Fruit fly (Drosophila melanogaster) whole organism, prepupa: ENCODE data around the gene CG14282.

Source experiments
- Blimp-1 ChIP-seq: fragments of 200-800 bp; sonication (Bioruptor generic); optimal IDR thresholded peaks from 3 replicates; lab custom pipeline; 2017; ENCODE audit warnings: missing biosample characterization, missing genetic modification characterization, mild to moderate bottlenecking, moderate library complexity, missing genetic modification reagents
- CG10631 ChIP-seq: fragments of 200-800 bp; sonication (Bioruptor generic); optimal IDR thresholded peaks from 2 replicates; lab custom pipeline; 2016; ENCODE audit warnings: missing biosample characterization, missing genetic modification characterization
- CG10669 ChIP-seq: fragments of 200-800 bp; sonication (Bioruptor generic); optimal IDR thresholded peaks from 3 replicates; lab custom pipeline; 2018; ENCODE audit warnings: missing biosample characterization, mild to moderate bottlenecking, missing genetic modification characterization, moderate library complexity
- CG11902 ChIP-seq: fragments of 200-800 bp; sonication (Bioruptor generic); optimal IDR thresholded peaks from 3 replicates; lab custom pipeline; 2016; ENCODE audit warnings: missing biosample characterization, missing genetic modification characterization
- CG15336 ChIP-seq: fragments of 200-800 bp; sonication (Bioruptor generic); IDR thresholded peaks from 2 replicates; pipeline ENCODE4 v1.3.6; 2022; ENCODE audit warnings: missing biosample characterization, missing genetic modification characterization
- CG1621 ChIP-seq: fragments of 200-800 bp; sonication (Bioruptor generic); optimal IDR thresholded peaks from 3 replicates; lab custom pipeline; 2018; ENCODE audit warnings: missing biosample characterization, mild to moderate bottlenecking, missing genetic modification characterization
- CG16779 ChIP-seq: fragments of 200-800 bp; sonication (Bioruptor generic); optimal IDR thresholded peaks from 3 replicates; lab custom pipeline; 2017; ENCODE audit warnings: missing biosample characterization, mild to moderate bottlenecking, missing genetic modification characterization
- CG3032 ChIP-seq: fragments of 200-800 bp; optimal IDR thresholded peaks from 2 replicates; lab custom pipeline; 2019; ENCODE audit warnings: missing biosample characterization, mild to moderate bottlenecking, missing genetic modification characterization, moderate library complexity
- CG32006 ChIP-seq: fragments of 200-800 bp; sonication (Bioruptor generic); optimal IDR thresholded peaks from 3 replicates; lab custom pipeline; 2017; ENCODE audit warnings: missing biosample characterization, mild to moderate bottlenecking, missing genetic modification characterization
- CG34406 ChIP-seq: fragments of 200-800 bp; sonication (Bioruptor generic); optimal IDR thresholded peaks from 3 replicates; lab custom pipeline; 2016; ENCODE audit warnings: missing biosample characterization, missing genetic modification characterization
- CG3919 ChIP-seq: fragments of 200-800 bp; sonication (Bioruptor generic); optimal IDR thresholded peaks from 3 replicates; lab custom pipeline; 2016; ENCODE audit warnings: missing biosample characterization, missing genetic modification characterization
- CG4318 ChIP-seq: fragments of 200-800 bp; sonication (Bioruptor generic); optimal IDR thresholded peaks from 3 replicates; lab custom pipeline; 2017; ENCODE audit warnings: missing biosample characterization, mild to moderate bottlenecking, missing genetic modification characterization
- CG6163 ChIP-seq: fragments of 200-800 bp; sonication (Bioruptor generic); IDR thresholded peaks from 3 replicates; pipeline ENCODE4 v1.3.6; 2022; ENCODE audit warnings: missing biosample characterization, missing genetic modification characterization
- CG6276 ChIP-seq: fragments of 200-800 bp; sonication (Bioruptor generic); optimal IDR thresholded peaks from 2 replicates; lab custom pipeline; 2017; ENCODE audit warnings: missing biosample characterization, mild to moderate bottlenecking, missing genetic modification characterization
- CG6792 ChIP-seq: fragments of 200-800 bp; sonication (Bioruptor generic); optimal IDR thresholded peaks from 3 replicates; lab custom pipeline; 2016; ENCODE audit warnings: missing biosample characterization, missing genetic modification characterization
- CG6808 ChIP-seq: fragments of 200-800 bp; sonication (Bioruptor generic); optimal IDR thresholded peaks from 3 replicates; lab custom pipeline; 2017; ENCODE audit warnings: missing biosample characterization, missing genetic modification characterization, mild to moderate bottlenecking, moderate library complexity, missing genetic modification reagents
- CG6854 ChIP-seq: fragments of 200-800 bp; sonication (Bioruptor generic); optimal IDR thresholded peaks from 2 replicates; lab custom pipeline; 2017; ENCODE audit warnings: missing biosample characterization, mild to moderate bottlenecking, missing genetic modification characterization
- CG7368 ChIP-seq: fragments of 200-800 bp; sonication (Bioruptor generic); optimal IDR thresholded peaks from 3 replicates; lab custom pipeline; 2016; ENCODE audit warnings: missing biosample characterization, missing genetic modification characterization
- CG8319 ChIP-seq: fragments of 200-800 bp; sonication (Bioruptor generic); optimal IDR thresholded peaks from 3 replicates; lab custom pipeline; 2016; ENCODE audit warnings: missing biosample characterization, missing genetic modification characterization
- CG8632 ChIP-seq: fragments of 200-800 bp; sonication (Bioruptor generic); optimal IDR thresholded peaks from 3 replicates; lab custom pipeline; 2016; ENCODE audit warnings: missing biosample characterization, missing genetic modification characterization
- Eip75B ChIP-seq: fragments of 200-800 bp; sonication (Bioruptor generic); optimal IDR thresholded peaks from 3 replicates; lab custom pipeline; 2016; ENCODE audit warnings: missing biosample characterization, missing genetic modification characterization
- Eip78C ChIP-seq: fragments of 200-800 bp; sonication (Bioruptor generic); peaks from one replicate; lab custom pipeline; 2016; ENCODE audit warnings: missing biosample characterization, missing genetic modification characterization
- Eip93F ChIP-seq: fragments of 200-800 bp; sonication (Bioruptor generic); optimal IDR thresholded peaks from 2 replicates; lab custom pipeline; 2016; ENCODE audit warnings: missing biosample characterization, mild to moderate bottlenecking, missing genetic modification characterization
- Ets21C ChIP-seq: fragments of 200-800 bp; sonication (Bioruptor generic); optimal IDR thresholded peaks from 3 replicates; lab custom pipeline; 2016; ENCODE audit warnings: missing biosample characterization, missing genetic modification characterization
- Ets96B ChIP-seq: fragments of 200-800 bp; optimal IDR thresholded peaks from 2 replicates; lab custom pipeline; 2019; ENCODE audit warnings: missing biosample characterization, mild to moderate bottlenecking, missing genetic modification characterization, moderate library complexity
- Gug ChIP-seq: fragments of 200-800 bp; sonication (Bioruptor generic); IDR thresholded peaks from 2 replicates; pipeline ENCODE4 v1.3.6; 2022; ENCODE audit warnings: missing biosample characterization, missing genetic modification characterization
- Hr38 ChIP-seq: sonication (Bioruptor generic); optimal IDR thresholded peaks from 2 replicates; lab custom pipeline; 2016; ENCODE audit warnings: missing biosample characterization, missing genetic modification characterization
- Hr39 ChIP-seq: fragments of 200-800 bp; sonication (Bioruptor generic); optimal IDR thresholded peaks from 2 replicates; lab custom pipeline; 2016; ENCODE audit warnings: missing biosample characterization, missing genetic modification characterization
- Hr4 ChIP-seq: fragments of 200-800 bp; sonication (Bioruptor generic); optimal IDR thresholded peaks from 3 replicates; lab custom pipeline; 2016; ENCODE audit warnings: missing biosample characterization, missing genetic modification characterization
- Lpt ChIP-seq: fragments of 200-800 bp; sonication (Bioruptor generic); optimal IDR thresholded peaks from 3 replicates; lab custom pipeline; 2016; ENCODE audit warnings: missing biosample characterization, missing genetic modification characterization
- Met ChIP-seq: fragments of 200-800 bp; sonication (Bioruptor generic); optimal IDR thresholded peaks from 3 replicates; lab custom pipeline; 2016; ENCODE audit warnings: missing biosample characterization, missing genetic modification characterization
- OdsH ChIP-seq: fragments of 200-800 bp; sonication (Bioruptor generic); optimal IDR thresholded peaks from 3 replicates; lab custom pipeline; 2016; ENCODE audit warnings: missing biosample characterization, missing genetic modification characterization
- Sox102F ChIP-seq: fragments of 200-800 bp; sonication (Bioruptor generic); optimal IDR thresholded peaks from 2 replicates; lab custom pipeline; 2016; ENCODE audit warnings: missing biosample characterization, mild to moderate bottlenecking, missing genetic modification characterization
- Sox14 ChIP-seq: fragments of 200-800 bp; sonication (Bioruptor generic); optimal IDR thresholded peaks from 3 replicates; lab custom pipeline; 2016; ENCODE audit warnings: missing biosample characterization, missing genetic modification characterization
- Sox15 ChIP-seq: fragments of 200-800 bp; sonication (Bioruptor generic); optimal IDR thresholded peaks from 3 replicates; lab custom pipeline; 2016; ENCODE audit warnings: missing biosample characterization, missing genetic modification characterization
- achi ChIP-seq: fragments of 200-800 bp; sonication (Bioruptor generic); optimal IDR thresholded peaks from 3 replicates; lab custom pipeline; 2016; ENCODE audit warnings: missing biosample characterization, missing genetic modification characterization
- acj6 ChIP-seq: fragments of 200-800 bp; sonication (Bioruptor generic); optimal IDR thresholded peaks from 3 replicates; lab custom pipeline; 2016; ENCODE audit warnings: missing biosample characterization, missing genetic modification characterization
- dac ChIP-seq: fragments of 200-800 bp; sonication (Bioruptor generic); optimal IDR thresholded peaks from 2 replicates; lab custom pipeline; 2017; ENCODE audit warnings: missing biosample characterization, mild to moderate bottlenecking, missing genetic modification characterization
- dsx ChIP-seq: fragments of 200-800 bp; optimal IDR thresholded peaks from 3 replicates; lab custom pipeline; 2019; ENCODE audit warnings: missing biosample characterization, mild to moderate bottlenecking, missing genetic modification characterization, moderate library complexity; ENCODE audit not compliant: poor library complexity, severe bottlenecking
- fd59A ChIP-seq: fragments of 200-800 bp; sonication (Bioruptor generic); optimal IDR thresholded peaks from 2 replicates; lab custom pipeline; 2017; ENCODE audit warnings: missing biosample characterization, mild to moderate bottlenecking, missing genetic modification characterization, missing genetic modification reagents
- fkh ChIP-seq: fragments of 200-800 bp; sonication (Bioruptor generic); optimal IDR thresholded peaks from 3 replicates; lab custom pipeline; 2017; ENCODE audit warnings: missing biosample characterization, mild to moderate bottlenecking, missing genetic modification characterization, moderate library complexity
- net ChIP-seq: fragments of 200-800 bp; sonication (Bioruptor generic); optimal IDR thresholded peaks from 3 replicates; lab custom pipeline; 2016; ENCODE audit warnings: missing biosample characterization, missing genetic modification characterization
- pdm3 ChIP-seq: fragments of 200-800 bp; sonication (Bioruptor generic); optimal IDR thresholded peaks from 3 replicates; lab custom pipeline; 2016; ENCODE audit warnings: missing biosample characterization, missing genetic modification characterization
- spab ChIP-seq: fragments of 200-800 bp; sonication (Bioruptor generic); optimal IDR thresholded peaks from 2 replicates; lab custom pipeline; 2017; ENCODE audit warnings: missing biosample characterization, mild to moderate bottlenecking, missing genetic modification characterization, missing genetic modification reagents
- ss ChIP-seq, 2 experiments: fragments of 200-800 bp; sonication (Bioruptor generic); optimal IDR thresholded peaks; 2 replicates in 1 of 2; 3 replicates in 1 of 2; lab custom pipeline; 2017 to 2018; ENCODE audit warnings: mild to moderate bottlenecking in 2 of 2, missing biosample characterization in 2 of 2, missing genetic modification characterization in 2 of 2, moderate library complexity in 1 of 2
- svp ChIP-seq: fragments of 200-800 bp; sonication (Bioruptor generic); peaks from one replicate; lab custom pipeline; 2016; ENCODE audit warnings: missing biosample characterization, missing genetic modification characterization
- vri ChIP-seq: fragments of 200-800 bp; sonication (Bioruptor generic); optimal IDR thresholded peaks from 3 replicates; lab custom pipeline; 2016; ENCODE audit warnings: missing biosample characterization, mild to moderate bottlenecking, missing genetic modification characterization

Gene CG14282

DNA sequence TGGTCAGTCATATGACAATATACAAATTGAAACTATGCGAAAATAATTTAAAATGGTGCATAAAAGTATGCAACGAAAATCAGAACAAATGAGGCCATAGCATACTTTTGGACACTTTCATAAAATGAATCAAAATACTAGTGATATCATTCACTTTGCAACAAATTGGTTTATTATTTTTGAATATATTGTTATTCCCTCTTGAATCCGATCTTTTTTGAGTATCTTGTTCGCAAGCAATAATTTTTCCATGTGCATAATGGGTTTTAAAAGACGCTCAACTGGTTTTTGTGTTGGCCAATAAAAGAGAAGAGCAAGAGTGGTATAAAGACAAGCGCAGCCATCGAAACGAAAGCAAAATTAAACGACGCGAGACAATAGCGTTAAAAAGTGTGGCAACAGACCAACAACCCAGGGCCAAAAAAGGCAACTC, 10.9 kb downstream of the CG14282 start (continued):
- TF ChIP-seq Gug (no peak), Sox15 (GFP tag; lab: Kevin White, UChicago) (peak; percentile 74), Eip93F (GFP tag; lab: Kevin White, UChicago) (no peak), CG15336 (peak; percentile 74), Eip75B (GFP tag; lab: Kevin White, UChicago) (peak; percentile 72), CG8632 (peak; percentile 76), Blimp-1 (GFP tag; lab: Kevin White, UChicago) (peak; percentile 78), Hr39 (GFP tag; lab: Kevin White, UChicago) (peak; percentile 84), dac (peak; percentile 58), Ets96B (tag; lab: Kevin White, UChicago) (peak; percentile 64), Hr4 (GFP tag; lab: Kevin White, UChicago) (peak; percentile 88), svp (GFP tag; lab: Kevin White, UChicago) (peak; percentile 83), ss (GFP tag; optimal IDR thresholded peaks at IDR 0.05; lab: Kevin White, UChicago) (peak in 1 of 2 experiments; percentile 82), Hr38 (GFP tag; lab: Kevin White, UChicago) (no peak), net (GFP tag; lab: Kevin White, UChicago) (peak; percentile 84), CG6163 (no peak), CG1621 (tag; lab: Kevin White, UChicago) (peak; percentile 68), pdm3 (peak; percentile 86), CG16779 (tag; lab: Kevin White, UChicago) (peak; percentile 55), Eip78C (GFP tag; lab: Kevin White, UChicago) (peak; percentile 90)

DNA sequence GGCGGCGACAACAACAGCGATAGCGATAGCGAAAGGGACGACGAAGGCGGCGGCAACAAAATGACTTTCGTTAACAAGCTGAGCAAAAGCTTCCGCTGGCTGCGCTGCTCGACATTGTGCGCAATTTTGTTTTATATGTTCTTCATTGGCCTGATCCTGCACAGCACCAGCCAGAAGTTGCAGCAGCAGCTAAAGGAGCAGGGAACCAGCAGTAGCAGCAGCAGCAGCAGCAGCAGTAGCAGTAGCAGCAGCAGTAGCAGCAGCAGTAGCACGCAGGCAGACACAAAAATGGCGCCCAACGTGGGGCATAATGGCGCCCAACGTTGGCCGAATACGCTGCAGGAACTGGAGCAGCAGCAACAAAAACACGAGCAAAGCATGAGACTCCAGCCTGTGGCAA, 13.2 kb downstream of the CG14282 start:
- no peak for TF ChIP-seq Eip75B (GFP tag; lab: Kevin White, UChicago)
- TF ChIP-seq CG7368, result no peak
- TF ChIP-seq CG11902 (GFP tag; lab: Kevin White, UChicago), result no peak
- no peak for TF ChIP-seq CG6808 (GFP tag; lab: Kevin White, UChicago)
- no peak for TF ChIP-seq dsx (GFP tag; lab: Kevin White, UChicago)
- no peak for TF ChIP-seq Blimp-1 (GFP tag; lab: Kevin White, UChicago)
- TF ChIP-seq Eip78C (GFP tag; lab: Kevin White, UChicago), result no peak
- no peak for TF ChIP-seq Met (GFP tag; lab: Kevin White, UChicago)
- TF ChIP-seq CG6854, result no peak
- TF ChIP-seq Sox102F, result no peak
- no peak for TF ChIP-seq CG8632
- no peak for TF ChIP-seq CG3919
- TF ChIP-seq Ets96B (tag; lab: Kevin White, UChicago), result no peak
- TF ChIP-seq CG10669, result no peak
- TF ChIP-seq vri (GFP tag; lab: Kevin White, UChicago), result no peak
- TF ChIP-seq CG6276, result no peak

DNA sequence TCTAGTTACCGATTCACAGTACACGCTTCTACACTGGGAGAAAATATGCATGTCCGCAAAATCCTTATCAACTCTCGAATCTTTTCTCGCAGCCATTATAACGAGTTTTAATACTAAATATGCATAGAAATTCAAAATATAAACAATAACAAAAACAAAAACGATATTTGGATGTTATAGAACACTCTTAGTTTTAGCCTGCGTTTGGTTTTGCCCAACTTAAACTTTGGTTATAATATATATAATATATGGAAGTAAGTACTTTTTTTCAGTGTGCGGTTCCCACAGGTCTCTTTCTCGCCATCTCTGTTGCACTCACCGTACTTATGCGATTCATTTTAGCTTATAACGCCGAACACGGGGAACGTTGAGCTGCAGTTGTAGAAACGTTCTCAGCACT, 35.0 kb downstream of the CG14282 start, which contains the start of gene cry:
TSS of gene cry (plus strand) at position 377 of the 400 bp plus-strand sequence.
- TF ChIP-seq CG6792 (GFP tag; lab: Kevin White, UChicago), result peak; percentile 82
- TF ChIP-seq Lpt (GFP tag; lab: Kevin White, UChicago), result peak; percentile 86
- TF ChIP-seq CG10631, result peak; percentile 90
- TF ChIP-seq vri (GFP tag; lab: Kevin White, UChicago), result peak; percentile 34
- TF ChIP-seq CG7368, result peak; percentile 74
- TF ChIP-seq Ets21C (GFP tag; lab: Kevin White, UChicago), result peak; percentile 59
- TF ChIP-seq dsx (GFP tag; lab: Kevin White, UChicago), result peak; percentile 89
- peak; percentile 74 for TF ChIP-seq CG8319 (GFP tag; lab: Kevin White, UChicago)
- TF ChIP-seq achi (GFP tag; lab: Kevin White, UChicago), result peak; percentile 92
- peak; percentile 93 for TF ChIP-seq fd59A (GFP tag; lab: Kevin White, UChicago)
- peak; percentile 93 for TF ChIP-seq acj6 (GFP tag; lab: Kevin White, UChicago)
- TF ChIP-seq OdsH, result peak; percentile 94
- peak; percentile 86 for TF ChIP-seq Sox14 (GFP tag; lab: Kevin White, UChicago)
- peak; percentile 81 for TF ChIP-seq CG11902 (GFP tag; lab: Kevin White, UChicago)
- peak; percentile 80 for TF ChIP-seq Met (GFP tag; lab: Kevin White, UChicago)
- TF ChIP-seq dac, result peak; percentile 75
- peak; percentile 88 for TF ChIP-seq CG4318 (GFP tag; lab: Kevin White, UChicago)
- peak; percentile 93 for TF ChIP-seq CG32006
- peak; percentile 75 for TF ChIP-seq Gug
- peak; percentile 84 for TF ChIP-seq CG34406 (GFP tag; lab: Kevin White, UChicago)
- TF ChIP-seq fkh (GFP tag; lab: Kevin White, UChicago), result no peak
- peak; percentile 79 for TF ChIP-seq Sox15 (GFP tag; lab: Kevin White, UChicago)
- peak; percentile 85 for TF ChIP-seq Hr4 (GFP tag; lab: Kevin White, UChicago)
- peak; percentile 72 for TF ChIP-seq Hr39 (GFP tag; lab: Kevin White, UChicago)
- peak; percentile 40 for TF ChIP-seq CG6854
- TF ChIP-seq spab (GFP tag; lab: Kevin White, UChicago), result peak; percentile 91
- TF ChIP-seq CG3032, result peak; percentile 90
- peak; percentile 84 for TF ChIP-seq CG6163
- peak; percentile 89 to 95 for TF ChIP-seq ss (GFP tag; optimal IDR thresholded peaks at IDR 0.05; lab: Kevin White, UChicago)
